Worm (Caenorhabditis elegans) whole organism, L4 larva: ENCODE data around the gene srd-1.

ENCODE experiments used
- daf-12 ChIP-seq: fragments of 150-350 bp; optimal IDR thresholded peaks from 2 replicates; lab custom pipeline; 2014; ENCODE audit warnings: missing biosample characterization, missing genetic modification reagents, missing genetic modification characterization
- lsy-2 ChIP-seq, 2 experiments: fragments of 150-350 bp in 1 of 2; sonication (generic microtip) in 1 of 2; optimal IDR thresholded peaks; 2 replicates each; lab custom pipeline; 2014 to 2017; ENCODE audit warnings: missing biosample characterization in 2 of 2, missing genetic modification characterization in 2 of 2
- mdl-1 ChIP-seq, 2 experiments: fragments of 150-350 bp in 1 of 2; sonication (generic microtip) in 1 of 2; optimal IDR thresholded peaks; 2 replicates each; lab custom pipeline; 2014 to 2017; ENCODE audit warnings: missing biosample characterization in 2 of 2, missing genetic modification characterization in 2 of 2
- nhr-102 ChIP-seq: sonication (generic microtip); optimal IDR thresholded peaks from 2 replicates; lab custom pipeline; 2016; ENCODE audit warnings: mild to moderate bottlenecking, missing genetic modification characterization, moderate library complexity, missing compliant biosample characterization
- nhr-11 ChIP-seq: fragments of 150-350 bp; optimal IDR thresholded peaks from 2 replicates; lab custom pipeline; 2014; ENCODE audit warnings: missing biosample characterization, missing genetic modification characterization
- nhr-28 ChIP-seq: fragments of 150-350 bp; optimal IDR thresholded peaks from 2 replicates; lab custom pipeline; 2014; ENCODE audit warnings: missing biosample characterization, missing genetic modification characterization
- nhr-6 ChIP-seq: fragments of 150-350 bp; optimal IDR thresholded peaks from 2 replicates; lab custom pipeline; 2014; ENCODE audit warnings: missing biosample characterization, missing genetic modification characterization
- unc-62 ChIP-seq, 3 experiments: fragments of 150-350 bp in 1 of 3; sonication (generic microtip); optimal IDR thresholded peaks in 2 of 3; peaks in 1 of 3; 1 replicate in 1 of 3; 2 replicates in 2 of 3; lab custom pipeline; 2014 to 2017; ENCODE audit warnings: missing biosample characterization in 3 of 3, missing genetic modification characterization in 3 of 3, missing genetic modification reagents in 3 of 3, missing genotype in 1 of 3

DNA sequence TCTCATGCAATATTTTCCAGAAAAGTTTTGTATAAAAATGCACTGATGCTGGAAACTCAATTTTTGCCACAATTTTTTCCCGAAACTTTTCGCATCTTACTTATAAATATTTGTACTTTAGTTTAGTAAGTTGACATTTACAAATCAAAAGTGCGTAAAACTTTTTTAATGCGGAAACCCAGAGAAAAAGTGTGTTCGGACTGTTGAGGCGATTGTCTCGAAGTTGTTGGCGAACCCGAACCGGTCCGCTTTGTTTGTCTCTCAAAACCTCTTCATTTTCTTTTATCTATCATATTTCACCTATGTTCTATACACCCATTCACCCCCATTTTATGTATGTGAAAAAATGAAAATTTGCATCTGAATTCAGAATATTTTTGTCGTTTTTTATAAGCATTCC is 38.1 kb upstream of the srd-1 start:
- TF ChIP-seq nhr-11 (tag; lab: Kevin White, UChicago) (no peak), nhr-6 (tag; lab: Kevin White, UChicago) (no peak), mdl-1 (tag; optimal IDR thresholded peaks at IDR 0.05; lab: Kevin White, UChicago) (no peak), nhr-102 (tag; lab: Kevin White, UChicago) (no peak), daf-12 (no peak), unc-62 (GFP tag; optimal IDR thresholded peaks at IDR 0.05 in 1 of 2; lab: Kevin White, UChicago) (no peak), unc-62 (tag; optimal IDR thresholded peaks at IDR 0.05; lab: Kevin White, UChicago) (no peak), lsy-2 (tag; optimal IDR thresholded peaks at IDR 0.05; lab: Kevin White, UChicago) (no peak), nhr-28 (tag; lab: Kevin White, UChicago) (peak; percentile 21)
